Worm (Caenorhabditis elegans) whole organism, L3 larva: ENCODE data around the gene vap-1.

ENCODE experiments used
- R02D3.7 ChIP-seq: fragments of 150-350 bp; optimal IDR thresholded peaks from 2 replicates; lab custom pipeline; 2014; ENCODE audit warnings: missing biosample characterization, missing genetic modification characterization
- ZK546.5 ChIP-seq: sonication (generic microtip); optimal IDR thresholded peaks from 2 replicates; lab custom pipeline; 2017; ENCODE audit warnings: missing biosample characterization, missing genetic modification characterization
- aly-2 ChIP-seq: fragments of 150-350 bp; optimal IDR thresholded peaks from 2 replicates; lab custom pipeline; 2014; ENCODE audit warnings: missing biosample characterization, missing genetic modification characterization
- ama-1 ChIP-seq: fragments of 150-350 bp; optimal IDR thresholded peaks from 2 replicates; lab custom pipeline; 2018
- ceh-16 ChIP-seq: sonication (generic microtip); optimal IDR thresholded peaks from 2 replicates; lab custom pipeline; 2017; ENCODE audit warnings: missing biosample characterization, missing genetic modification characterization
- ceh-28 ChIP-seq: fragments of 150-350 bp; optimal IDR thresholded peaks from 2 replicates; lab custom pipeline; 2014; ENCODE audit warnings: missing biosample characterization, missing genetic modification reagents, missing genetic modification characterization
- ceh-82 ChIP-seq: fragments of 150-350 bp; optimal IDR thresholded peaks from 2 replicates; lab custom pipeline; 2014; ENCODE audit warnings: missing biosample characterization, missing genetic modification characterization
- ceh-9 ChIP-seq: sonication (generic microtip); optimal IDR thresholded peaks from 2 replicates; lab custom pipeline; 2018; ENCODE audit warnings: missing biosample characterization, missing genetic modification characterization
- daf-12 ChIP-seq: fragments of 150-350 bp; optimal IDR thresholded peaks from 2 replicates; lab custom pipeline; 2014; ENCODE audit warnings: missing biosample characterization, missing genetic modification reagents, missing genetic modification characterization
- egl-27 ChIP-seq: sonication (generic microtip); optimal IDR thresholded peaks from 4 replicates; lab custom pipeline; 2017; ENCODE audit warnings: missing biosample characterization, missing genetic modification reagents, missing genetic modification characterization
- egl-5 ChIP-seq: fragments of 150-350 bp; optimal IDR thresholded peaks from 2 replicates; lab custom pipeline; 2017; ENCODE audit warnings: missing biosample characterization, missing genetic modification reagents, missing genetic modification characterization, inconsistent platforms
- elt-1 ChIP-seq: fragments of 150-350 bp; optimal IDR thresholded peaks from 2 replicates; lab custom pipeline; 2014; ENCODE audit warnings: missing biosample characterization, missing genetic modification characterization
- elt-2 ChIP-seq: sonication (generic microtip); optimal IDR thresholded peaks from 2 replicates; lab custom pipeline; 2016; ENCODE audit warnings: missing genetic modification reagents, mild to moderate bottlenecking, missing genetic modification characterization, missing compliant biosample characterization
- elt-3 ChIP-seq, 3 experiments: fragments of 150-350 bp in 1 of 3; sonication (generic microtip) in 2 of 3; optimal IDR thresholded peaks; 2 replicates in 2 of 3; 4 replicates in 1 of 3; lab custom pipeline; 2014 to 2017; ENCODE audit warnings: missing biosample characterization in 3 of 3, missing genetic modification characterization in 3 of 3
- eor-1 ChIP-seq, 2 experiments: fragments of 150-350 bp; optimal IDR thresholded peaks; 2 replicates each; lab custom pipeline; 2014 to 2018; ENCODE audit warnings: missing biosample characterization in 2 of 2, missing genetic modification characterization in 2 of 2
- fkh-10 ChIP-seq: sonication (generic microtip); optimal IDR thresholded peaks from 2 replicates; lab custom pipeline; 2017; ENCODE audit warnings: missing biosample characterization, missing genetic modification reagents, missing genetic modification characterization
- fkh-2 ChIP-seq: fragments of 150-350 bp; optimal IDR thresholded peaks from 2 replicates; lab custom pipeline; 2014; ENCODE audit warnings: missing biosample characterization, missing genetic modification reagents, missing genetic modification characterization
- fos-1 ChIP-seq: fragments of 150-350 bp; optimal IDR thresholded peaks from 2 replicates; lab custom pipeline; 2014; ENCODE audit warnings: missing biosample characterization, missing genetic modification characterization
- hmg-11 ChIP-seq: sonication (generic microtip); optimal IDR thresholded peaks from 2 replicates; lab custom pipeline; 2016; ENCODE audit warnings: missing genetic modification characterization, missing compliant biosample characterization
- jun-1 ChIP-seq: fragments of 150-350 bp; optimal IDR thresholded peaks from 2 replicates; lab custom pipeline; 2014; ENCODE audit warnings: missing biosample characterization, missing genetic modification reagents, missing genetic modification characterization
- lin-15B ChIP-seq: fragments of 150-350 bp; optimal IDR thresholded peaks from 2 replicates; lab custom pipeline; 2014; ENCODE audit warnings: missing biosample characterization, missing genetic modification characterization
- lin-39 ChIP-seq: fragments of 150-350 bp; optimal IDR thresholded peaks from 2 replicates; lab custom pipeline; 2018; ENCODE audit warnings: missing biosample characterization, missing genetic modification reagents, missing genetic modification characterization
- lsy-12 ChIP-seq: sonication (generic microtip); optimal IDR thresholded peaks from 2 replicates; lab custom pipeline; 2016; ENCODE audit warnings: mild to moderate bottlenecking, missing genetic modification characterization, missing compliant biosample characterization
- mdl-1 ChIP-seq: fragments of 150-350 bp; optimal IDR thresholded peaks from 2 replicates; lab custom pipeline; 2014; ENCODE audit warnings: missing biosample characterization, missing genetic modification characterization
- mml-1 ChIP-seq: fragments of 150-350 bp; sonication (generic microtip); optimal IDR thresholded peaks from 3 replicates; lab custom pipeline; 2014; ENCODE audit warnings: missing biosample characterization, missing genetic modification characterization
- nfya-1 ChIP-seq: sonication (generic microtip); optimal IDR thresholded peaks from 2 replicates; lab custom pipeline; 2017; ENCODE audit warnings: missing genetic modification characterization, mild to moderate bottlenecking, missing compliant biosample characterization, antibody characterized with exemption, moderate library complexity; ENCODE audit not compliant: insufficient read depth
- nhr-11 ChIP-seq: fragments of 150-350 bp; optimal IDR thresholded peaks from 2 replicates; lab custom pipeline; 2014; ENCODE audit warnings: missing biosample characterization, missing genetic modification characterization
- nhr-12 ChIP-seq: fragments of 150-350 bp; optimal IDR thresholded peaks from 2 replicates; lab custom pipeline; 2014; ENCODE audit warnings: missing biosample characterization, missing genetic modification characterization
- nhr-23 ChIP-seq: fragments of 150-350 bp; optimal IDR thresholded peaks from 2 replicates; lab custom pipeline; 2014; ENCODE audit warnings: missing biosample characterization, missing genetic modification reagents, missing genetic modification characterization
- nhr-237 ChIP-seq: fragments of 150-350 bp; optimal IDR thresholded peaks from 2 replicates; lab custom pipeline; 2014; ENCODE audit warnings: missing biosample characterization, missing genetic modification characterization
- nhr-25 ChIP-seq: sonication (generic microtip); optimal IDR thresholded peaks from 2 replicates; lab custom pipeline; 2017; ENCODE audit warnings: missing biosample characterization, missing genetic modification characterization
- nhr-28 ChIP-seq: fragments of 150-350 bp; optimal IDR thresholded peaks from 2 replicates; lab custom pipeline; 2014; ENCODE audit warnings: missing biosample characterization, missing genetic modification characterization
- nhr-43 ChIP-seq: sonication (generic microtip); optimal IDR thresholded peaks from 2 replicates; lab custom pipeline; 2016; ENCODE audit warnings: mild to moderate bottlenecking, missing genetic modification characterization, missing compliant biosample characterization; ENCODE audit not compliant: poor library complexity, severe bottlenecking
- nhr-67 ChIP-seq: fragments of 150-350 bp; optimal IDR thresholded peaks from 2 replicates; lab custom pipeline; 2014; ENCODE audit warnings: missing biosample characterization, missing genetic modification characterization
- nhr-76 ChIP-seq: fragments of 150-350 bp; sonication (generic microtip); optimal IDR thresholded peaks from 5 replicates; lab custom pipeline; 2014; ENCODE audit warnings: missing biosample characterization, missing genetic modification characterization
- nhr-77 ChIP-seq: fragments of 150-350 bp; optimal IDR thresholded peaks from 2 replicates; lab custom pipeline; 2014; ENCODE audit warnings: missing biosample characterization, missing genetic modification characterization
- pha-4 ChIP-seq: fragments of 150-350 bp; optimal IDR thresholded peaks from 2 replicates; lab custom pipeline; 2014; ENCODE audit warnings: missing biosample characterization, missing genetic modification reagents, missing genetic modification characterization
- pqm-1 ChIP-seq: fragments of 150-350 bp; optimal IDR thresholded peaks from 2 replicates; lab custom pipeline; 2017; ENCODE audit warnings: missing biosample characterization, missing genetic modification characterization, inconsistent platforms
- sea-2 ChIP-seq: fragments of 150-350 bp; sonication (generic microtip); optimal IDR thresholded peaks from 4 replicates; lab custom pipeline; 2014; ENCODE audit warnings: missing biosample characterization, missing genetic modification reagents, missing genetic modification characterization
- skn-1 ChIP-seq: fragments of 150-350 bp; optimal IDR thresholded peaks from 2 replicates; lab custom pipeline; 2014; ENCODE audit warnings: missing biosample characterization, missing genetic modification characterization
- snpc-4 ChIP-seq: fragments of 150-350 bp; optimal IDR thresholded peaks from 2 replicates; lab custom pipeline; 2014; ENCODE audit warnings: missing biosample characterization, missing genetic modification characterization
- tbx-2 ChIP-seq: sonication (generic microtip); optimal IDR thresholded peaks from 2 replicates; lab custom pipeline; 2016; ENCODE audit warnings: mild to moderate bottlenecking, missing genetic modification characterization, missing compliant biosample characterization
- unc-39 ChIP-seq: sonication (generic microtip); optimal IDR thresholded peaks from 4 replicates; lab custom pipeline; 2017; ENCODE audit warnings: missing biosample characterization, missing genetic modification characterization
- unc-62 ChIP-seq: fragments of 150-350 bp; sonication (generic microtip); optimal IDR thresholded peaks from 4 replicates; lab custom pipeline; 2014; ENCODE audit warnings: missing biosample characterization, missing genetic modification reagents, missing genetic modification characterization
- zag-1 ChIP-seq: fragments of 150-350 bp; optimal IDR thresholded peaks from 2 replicates; lab custom pipeline; 2014; ENCODE audit warnings: missing biosample characterization, missing genetic modification characterization
- ztf-11 ChIP-seq: fragments of 150-350 bp; optimal IDR thresholded peaks from 2 replicates; lab custom pipeline; 2014; ENCODE audit warnings: missing biosample characterization, missing genetic modification characterization
- ztf-4 ChIP-seq: fragments of 150-350 bp; optimal IDR thresholded peaks from 2 replicates; lab custom pipeline; 2014; ENCODE audit warnings: missing biosample characterization, missing genetic modification characterization

vap-1 gene

ce11 chrX:17420585-17421459 is 24.5 kb upstream of the vap-1 start:
- TF ChIP-seq nhr-43 (tag; lab: Kevin White, UChicago): peak; percentile 81
- TF ChIP-seq fkh-2 (tag; lab: Kevin White, UChicago): no peak
- peak; percentile 99 for TF ChIP-seq ama-1 (lab: Kevin White, UChicago)
- TF ChIP-seq lsy-12 (tag; lab: Kevin White, UChicago): peak; percentile 69
- TF ChIP-seq mdl-1 (tag; lab: Kevin White, UChicago): no peak
- TF ChIP-seq nfya-1 (tag; lab: Kevin White, UChicago): peak; percentile 32
- TF ChIP-seq jun-1 (tag; lab: Kevin White, UChicago): peak; percentile 20
- peak; percentile 24 for TF ChIP-seq ztf-4 (tag; lab: Kevin White, UChicago)
- TF ChIP-seq nhr-25 (tag; lab: Kevin White, UChicago): peak; percentile 74

- TF ChIP-seq nhr-11 (tag; lab: Kevin White, UChicago): no peak
- TF ChIP-seq tbx-2: peak; percentile 69
- TF ChIP-seq nhr-43 (tag; lab: Kevin White, UChicago): peak; percentile 81
- TF ChIP-seq nhr-77 (tag; lab: Kevin White, UChicago): no peak
- TF ChIP-seq ama-1 (lab: Kevin White, UChicago): peak; percentile 97
- TF ChIP-seq R02D3.7: peak; percentile 22
- TF ChIP-seq nfya-1 (tag; lab: Kevin White, UChicago): no peak
- TF ChIP-seq aly-2 (tag; lab: Kevin White, UChicago): no peak
- peak; percentile 62 for TF ChIP-seq ztf-4 (tag; lab: Kevin White, UChicago)
- TF ChIP-seq fos-1 (tag; lab: Kevin White, UChicago): peak; percentile 15
- no peak for TF ChIP-seq mml-1 (tag; lab: Kevin White, UChicago)
- TF ChIP-seq snpc-4 (tag; lab: Kevin White, UChicago): no peak
- no peak for TF ChIP-seq lin-39 (tag; lab: Kevin White, UChicago)
- no peak for TF ChIP-seq elt-2 (tag; lab: Kevin White, UChicago)
- no peak for TF ChIP-seq jun-1 (tag; lab: Kevin White, UChicago)
- no peak for TF ChIP-seq ztf-11 (tag; lab: Kevin White, UChicago)
- TF ChIP-seq nhr-67: no peak
- no peak for TF ChIP-seq daf-12 (tag; lab: Kevin White, UChicago)
- no peak for TF ChIP-seq eor-1 (tag; optimal IDR thresholded peaks at IDR 0.05; lab: Kevin White, UChicago)
- TF ChIP-seq sea-2: no peak
- TF ChIP-seq unc-62 (GFP tag; lab: Kevin White, UChicago): peak; percentile 45
- TF ChIP-seq fkh-10 (GFP tag; lab: Kevin White, UChicago): no peak
- TF ChIP-seq egl-5 (tag; lab: Kevin White, UChicago): no peak
- peak; percentile 5 for TF ChIP-seq hmg-11 (tag; lab: Kevin White, UChicago)
- TF ChIP-seq elt-3 (tag; optimal IDR thresholded peaks at IDR 0.05; lab: Kevin White, UChicago): peak in 2 of 3 experiments; percentile 28 to 58
- TF ChIP-seq elt-1 (tag; lab: Kevin White, UChicago): no peak
- TF ChIP-seq nhr-76: peak; percentile 41
- TF ChIP-seq nhr-28 (tag; lab: Kevin White, UChicago): no peak
- TF ChIP-seq nhr-12 (tag; lab: Kevin White, UChicago): no peak
- TF ChIP-seq ceh-28 (tag; lab: Kevin White, UChicago): peak; percentile 48
- peak; percentile 87 for TF ChIP-seq nhr-25 (tag; lab: Kevin White, UChicago)
- TF ChIP-seq pha-4 (tag; lab: Kevin White, UChicago): no peak
- no peak for TF ChIP-seq egl-27
- no peak for TF ChIP-seq zag-1 (tag; lab: Kevin White, UChicago)
- TF ChIP-seq nhr-23 (tag; lab: Kevin White, UChicago): peak; percentile 87
- no peak for TF ChIP-seq lin-15B (tag; lab: Kevin White, UChicago)
- TF ChIP-seq ZK546.5: no peak
- no peak for TF ChIP-seq pqm-1
- no peak for TF ChIP-seq ceh-16 (tag; lab: Kevin White, UChicago)
- TF ChIP-seq mdl-1 (tag; lab: Kevin White, UChicago): no peak
- no peak for TF ChIP-seq nhr-237
- TF ChIP-seq skn-1 (tag; lab: Kevin White, UChicago): no peak
- TF ChIP-seq ceh-82: no peak
- no peak for TF ChIP-seq unc-39
- TF ChIP-seq lsy-12 (tag; lab: Kevin White, UChicago): peak; percentile 52
- TF ChIP-seq ceh-9 (tag; lab: Kevin White, UChicago): no peak
- TF ChIP-seq fkh-2 (tag; lab: Kevin White, UChicago): no peak
- TF ChIP-seq, all 47 proteins: peak for 14
These were observed 23.6 kb upstream of the vap-1 start for ce11 chrX:17419813-17420584.
